Worm (Caenorhabditis elegans) whole organism, L4 larva: ENCODE data around the gene clic-1.

Source experiments
- D1046.2 ChIP-seq: fragments of 200-800 bp; sonication (Bioruptor generic); IDR thresholded peaks from 2 replicates; pipeline ENCODE4 v1.3.6; 2022; ENCODE audit warnings: missing genetic modification characterization, missing compliant biosample characterization
- F10B5.3 ChIP-seq: sonication (generic microtip); optimal IDR thresholded peaks from 2 replicates; lab custom pipeline; 2016; ENCODE audit warnings: mild to moderate bottlenecking, missing genetic modification characterization, missing compliant biosample characterization
- F37D6.2 ChIP-seq: sonication (generic microtip); optimal IDR thresholded peaks from 2 replicates; lab custom pipeline; 2016; ENCODE audit warnings: mild to moderate bottlenecking, missing genetic modification characterization, missing compliant biosample characterization
- F49E8.2 ChIP-seq: sonication (generic microtip); optimal IDR thresholded peaks from 2 replicates; lab custom pipeline; 2016; ENCODE audit warnings: missing compliant biosample characterization, mild to moderate bottlenecking, missing genetic modification characterization, borderline replicate concordance
- R02D3.7 ChIP-seq: fragments of 150-350 bp; sonication (generic microtip); optimal IDR thresholded peaks from 3 replicates; lab custom pipeline; 2014; ENCODE audit warnings: missing biosample characterization, missing genetic modification characterization
- Y105C5A.15 ChIP-seq: fragments of 200-800 bp; sonication (Bioruptor generic); IDR thresholded peaks from 2 replicates; pipeline ENCODE4 v1.3.6; 2022; ENCODE audit warnings: missing genetic modification characterization, missing compliant biosample characterization
- aha-1 ChIP-seq: fragments of 150-350 bp; peaks from one replicate; lab custom pipeline; 2014; ENCODE audit warnings: missing biosample characterization, missing genetic modification characterization
- aly-2 ChIP-seq: sonication (generic microtip); optimal IDR thresholded peaks from 2 replicates; lab custom pipeline; 2018; ENCODE audit warnings: missing biosample characterization, missing genetic modification characterization
- attf-4 ChIP-seq: sonication (generic microtip); optimal IDR thresholded peaks from 3 replicates; lab custom pipeline; 2017; ENCODE audit warnings: missing biosample characterization, missing genetic modification characterization
- ceh-32 ChIP-seq: sonication (generic microtip); optimal IDR thresholded peaks from 2 replicates; lab custom pipeline; 2016; ENCODE audit warnings: mild to moderate bottlenecking, missing genetic modification characterization, missing compliant biosample characterization; ENCODE audit not compliant: poor library complexity
- ceh-62 ChIP-seq: sonication (generic microtip); optimal IDR thresholded peaks from 2 replicates; lab custom pipeline; 2017; ENCODE audit warnings: missing biosample characterization, missing genetic modification characterization
- ceh-82 ChIP-seq: sonication (generic microtip); optimal IDR thresholded peaks from 2 replicates; lab custom pipeline; 2017; ENCODE audit warnings: missing biosample characterization, missing genetic modification characterization
- daf-19 ChIP-seq: fragments of 200-800 bp; sonication (Bioruptor generic); conservative IDR thresholded peaks from 2 replicates; pipeline ENCODE4 v1.3.6; 2022; ENCODE audit warnings: missing genetic modification characterization, missing compliant biosample characterization
- dpl-1 ChIP-seq: fragments of 150-350 bp; optimal IDR thresholded peaks from 2 replicates; lab custom pipeline; 2014; ENCODE audit warnings: missing biosample characterization, missing genetic modification reagents, missing genetic modification characterization
- duxl-1 ChIP-seq: sonication (generic microtip); optimal IDR thresholded peaks from 2 replicates; lab custom pipeline; 2016; ENCODE audit warnings: mild to moderate bottlenecking, missing genetic modification characterization, moderate library complexity, missing compliant biosample characterization; ENCODE audit not compliant: poor library complexity
- egl-43 ChIP-seq: fragments of 200-800 bp; sonication (Bioruptor generic); IDR thresholded peaks from 2 replicates; pipeline ENCODE4 v1.3.6; 2022; ENCODE audit warnings: missing genetic modification reagents, missing genetic modification characterization, missing compliant biosample characterization
- fkh-10 ChIP-seq: fragments of 150-350 bp; optimal IDR thresholded peaks from 2 replicates; lab custom pipeline; 2014; ENCODE audit warnings: missing biosample characterization, missing genetic modification reagents, missing genetic modification characterization
- fos-1 ChIP-seq: fragments of 150-350 bp; optimal IDR thresholded peaks from 2 replicates; lab custom pipeline; 2014; ENCODE audit warnings: missing biosample characterization, missing genetic modification characterization
- hif-1 ChIP-seq, 2 experiments: sonication (generic microtip); optimal IDR thresholded peaks; 2 replicates each; lab custom pipeline; 2016 to 2017; ENCODE audit warnings: missing compliant biosample characterization in 2 of 2, missing genetic modification characterization in 2 of 2, missing genetic modification reagents in 2 of 2, missing genotype in 2 of 2, mild to moderate bottlenecking in 1 of 2
- hlh-11 ChIP-seq: fragments of 200-800 bp; sonication (Bioruptor generic); optimal IDR thresholded peaks from 2 replicates; lab custom pipeline; 2018; ENCODE audit warnings: mild to moderate bottlenecking, missing genetic modification characterization, missing compliant biosample characterization
- hmg-1.1 ChIP-seq: fragments of 200-800 bp; sonication (Bioruptor generic); IDR thresholded peaks from 2 replicates; pipeline ENCODE4 v1.3.6; 2022; ENCODE audit warnings: missing genetic modification reagents, missing genetic modification characterization, missing compliant biosample characterization
- jun-1 ChIP-seq: fragments of 150-350 bp; optimal IDR thresholded peaks from 2 replicates; lab custom pipeline; 2014; ENCODE audit warnings: missing biosample characterization, missing genetic modification reagents, missing genetic modification characterization
- lin-1 ChIP-seq: fragments of 200-800 bp; sonication (Bioruptor generic); IDR thresholded peaks from 2 replicates; pipeline ENCODE4 v1.3.6; 2022; ENCODE audit warnings: missing genetic modification reagents, missing genetic modification characterization, missing compliant biosample characterization
- lin-15B ChIP-seq: fragments of 150-350 bp; sonication (generic microtip); optimal IDR thresholded peaks from 3 replicates; lab custom pipeline; 2014; ENCODE audit warnings: missing biosample characterization, missing genetic modification characterization
- lin-29 ChIP-seq: fragments of 200-800 bp; sonication (Bioruptor generic); IDR thresholded peaks from 2 replicates; pipeline ENCODE4 v1.3.6; 2022; ENCODE audit warnings: missing genetic modification reagents, missing genetic modification characterization, missing compliant biosample characterization
- lir-3 ChIP-seq: sonication (generic microtip); optimal IDR thresholded peaks from 2 replicates; lab custom pipeline; 2016; ENCODE audit warnings: mild to moderate bottlenecking, missing genetic modification characterization, missing compliant biosample characterization
- madf-9 ChIP-seq: fragments of 200-800 bp; sonication (Bioruptor generic); conservative IDR thresholded peaks from 2 replicates; pipeline ENCODE4 v1.3.6; 2022; ENCODE audit warnings: missing genetic modification reagents, missing genetic modification characterization, missing compliant biosample characterization
- mxl-3 ChIP-seq: fragments of 200-800 bp; sonication (Bioruptor generic); optimal IDR thresholded peaks from 2 replicates; lab custom pipeline; 2018; ENCODE audit warnings: mild to moderate bottlenecking, missing genetic modification characterization, missing compliant biosample characterization
- nhr-10 ChIP-seq: fragments of 150-350 bp; optimal IDR thresholded peaks from 2 replicates; lab custom pipeline; 2014; ENCODE audit warnings: missing biosample characterization, missing genetic modification characterization
- nhr-42 ChIP-seq: fragments of 200-800 bp; sonication (Bioruptor generic); IDR thresholded peaks from 2 replicates; pipeline ENCODE4 v1.3.6; 2022; ENCODE audit warnings: missing genetic modification characterization, missing compliant biosample characterization
- nhr-48 ChIP-seq: sonication (generic microtip); optimal IDR thresholded peaks from 2 replicates; lab custom pipeline; 2016; ENCODE audit warnings: mild to moderate bottlenecking, missing genetic modification characterization, missing compliant biosample characterization
- nhr-77 ChIP-seq: fragments of 150-350 bp; optimal IDR thresholded peaks from 2 replicates; lab custom pipeline; 2014; ENCODE audit warnings: missing biosample characterization, missing genetic modification characterization
- pqm-1 ChIP-seq: sonication (generic microtip); optimal IDR thresholded peaks from 2 replicates; lab custom pipeline; 2017; ENCODE audit warnings: missing biosample characterization, missing genetic modification characterization
- saeg-2 ChIP-seq: fragments of 200-800 bp; sonication (Bioruptor generic); IDR thresholded peaks from 2 replicates; pipeline ENCODE4 v1.3.6; 2022; ENCODE audit warnings: missing genetic modification reagents, missing genetic modification characterization, missing compliant biosample characterization
- spr-1 ChIP-seq: sonication (generic microtip); optimal IDR thresholded peaks from 2 replicates; lab custom pipeline; 2016; ENCODE audit warnings: mild to moderate bottlenecking, missing genetic modification characterization, missing compliant biosample characterization
- unc-39 ChIP-seq: sonication (generic microtip); optimal IDR thresholded peaks from 2 replicates; lab custom pipeline; 2017; ENCODE audit warnings: missing biosample characterization, missing genetic modification characterization
- zip-11 ChIP-seq: fragments of 200-800 bp; sonication (Bioruptor generic); IDR thresholded peaks from 2 replicates; pipeline ENCODE4 v1.3.6; 2022; ENCODE audit warnings: missing genetic modification characterization, missing compliant biosample characterization
- zip-2 ChIP-seq: fragments of 150-350 bp; optimal IDR thresholded peaks from 2 replicates; lab custom pipeline; 2014; ENCODE audit warnings: missing biosample characterization, missing genetic modification characterization
- ztf-11 ChIP-seq: fragments of 150-350 bp; optimal IDR thresholded peaks from 2 replicates; lab custom pipeline; 2014; ENCODE audit warnings: missing biosample characterization, missing genetic modification characterization

clic-1 gene

ce11 chrV:7776029-7776628 lies 41.4 kb upstream of the clic-1 start, which contains the start of the genes rpl-39 and rps-30 (continued):
- TF ChIP-seq lir-3 (no peak), hmg-1.1 (peak; percentile 81), aly-2 (tag; lab: Kevin White, UChicago) (no peak), fos-1 (tag; lab: Kevin White, UChicago) (no peak), ceh-32 (tag; lab: Kevin White, UChicago) (no peak), madf-9 (GFP tag; lab: Robert Waterston, UW) (0 out of 2 replicates have a peak, but pooled peaks have one; percentile 26), F37D6.2 (tag; lab: Kevin White, UChicago) (peak; percentile 16), hlh-11 (tag; lab: Kevin White, UChicago) (peak; percentile 83), zip-11 (GFP tag; lab: Robert Waterston, UW) (no peak), lin-1 (GFP tag; lab: Robert Waterston, UW) (no peak), unc-39 (no peak), ceh-82 (no peak), nhr-42 (peak; percentile 74; the same call in 1 of the 2 replicates), egl-43 (GFP tag; lab: Robert Waterston, UW) (no peak), fkh-10 (GFP tag; lab: Kevin White, UChicago) (peak; percentile 61), hif-1 (tag; optimal IDR thresholded peaks at IDR 0.05; lab: Kevin White, UChicago) (peak in 1 of 2 experiments; percentile 83), dpl-1 (GFP tag; lab: Kevin White, UChicago) (peak; percentile 80), Y105C5A.15 (GFP tag; lab: Robert Waterston, UW) (no peak), nhr-10 (tag; lab: Kevin White, UChicago) (no peak), saeg-2 (no peak), D1046.2 (GFP tag; lab: Robert Waterston, UW) (no peak), attf-4 (no peak), F10B5.3 (no peak), ceh-62 (tag; lab: Kevin White, UChicago) (no peak), pqm-1 (tag; lab: Kevin White, UChicago) (peak; percentile 11), lin-15B (no peak), aha-1 (tag; lab: Kevin White, UChicago) (peak; percentile 48), nhr-77 (peak; percentile 96), ztf-11 (tag; lab: Kevin White, UChicago) (no peak), daf-19 (GFP tag; lab: Robert Waterston, UW) (no peak)

ce11 chrV:7775226-7775625 lies 40.5 kb upstream of the clic-1 start:
- TF ChIP-seq F49E8.2 (tag; lab: Kevin White, UChicago) (peak; percentile 13), duxl-1 (tag; lab: Kevin White, UChicago) (peak; percentile 19), jun-1 (no peak)

- no peak for TF ChIP-seq F37D6.2 (tag; lab: Kevin White, UChicago)
- no peak for TF ChIP-seq zip-2
- no peak for TF ChIP-seq spr-1 (tag; lab: Kevin White, UChicago)
- TF ChIP-seq daf-19 (GFP tag; lab: Robert Waterston, UW): no peak
- TF ChIP-seq nhr-48 (tag; lab: Kevin White, UChicago): peak; percentile 53
- no peak for TF ChIP-seq hif-1 (tag; optimal IDR thresholded peaks at IDR 0.05; lab: Kevin White, UChicago)
- TF ChIP-seq R02D3.7 (tag; lab: Kevin White, UChicago): no peak
- peak; percentile 58 for TF ChIP-seq mxl-3 (GFP tag; lab: Kevin White, UChicago)
- peak; percentile 37 for TF ChIP-seq hlh-11 (tag; lab: Kevin White, UChicago)
- no peak for TF ChIP-seq lin-29
These were observed 39.5 kb upstream of the clic-1 start, which contains the start of gene grl-10 for ce11 chrV:7774143-7774595. Gene grl-10, plus strand, starts transcription at chrV:7774545.
